Fruit fly (Drosophila melanogaster) S2 (cell line): ENCODE measurements around the gene Tsp86D.

Source experiments
- CG8478 ChIP-seq: fragments of >200 bp; optimal IDR thresholded peaks from 2 replicates; lab custom pipeline; 2018
- CTCF ChIP-seq, 2 experiments: fragments of >200 bp; optimal IDR thresholded peaks; 2 replicates each; lab custom pipeline; 2018

- TF ChIP-seq CTCF (optimal IDR thresholded peaks at IDR 0.05; lab: Kevin White, UChicago) (no peak), CG8478 (lab: Kevin White, UChicago) (no peak)
Observed at dm6 chr3R:10862773-10863445, 5.6 kb upstream of the Tsp86D start, which contains the start of gene CG6574.
